Fruit fly (Drosophila melanogaster) whole organism, embryonic: ENCODE measurements around the gene CG9586.

Source experiments
- CG11093 ChIP-seq: fragments of 200-800 bp; sonication (Bioruptor generic); IDR thresholded peaks from 3 replicates; pipeline ENCODE4 v1.3.6; 2022; ENCODE audit warnings: missing biosample characterization, missing genetic modification characterization
- CG18764 ChIP-seq: fragments of 200-800 bp; sonication (Bioruptor generic); optimal IDR thresholded peaks from 3 replicates; lab custom pipeline; 2016; ENCODE audit warnings: missing biosample characterization, missing genetic modification characterization
- CG31365 ChIP-seq: fragments of 200-800 bp; sonication (Bioruptor generic); optimal IDR thresholded peaks from 2 replicates; lab custom pipeline; 2018; ENCODE audit warnings: missing biosample characterization, mild to moderate bottlenecking, missing genetic modification characterization
- Hr78 ChIP-seq, 2 experiments: fragments of 200-800 bp in 1 of 2; fragments of >200 bp in 1 of 2; sonication (Bioruptor generic) in 1 of 2; optimal IDR thresholded peaks; 2 replicates each; lab custom pipeline; 2017 to 2019; ENCODE audit warnings: missing biosample characterization in 2 of 2, missing genetic modification characterization in 2 of 2, mild to moderate bottlenecking in 1 of 2, moderate library complexity in 1 of 2
- psq ChIP-seq: fragments of 200-800 bp; sonication (Bioruptor generic); optimal IDR thresholded peaks from 2 replicates; lab custom pipeline; 2017; ENCODE audit warnings: missing biosample characterization, missing genetic modification characterization

dm6 chr2L:9145761-9146160 lies 20.6 kb downstream of the CG9586 start:
- TF ChIP-seq psq (GFP tag; lab: Kevin White, UChicago), result no peak
- TF ChIP-seq CG11093 (GFP tag; lab: Robert Waterston, UW), result no peak
- no peak for TF ChIP-seq Hr78 (GFP tag; optimal IDR thresholded peaks at IDR 0.05; lab: Kevin White, UChicago)
- no peak for TF ChIP-seq CG31365 (tag; lab: Kevin White, UChicago)
- TF ChIP-seq CG18764, result no peak
